Fruit fly (Drosophila melanogaster) whole organism, wandering third instar larva: Measurements from ENCODE around the gene Naa80.

Experiments used
- Abd-B ChIP-seq: fragments of >200 bp; optimal IDR thresholded peaks from 2 replicates; lab custom pipeline; 2017; ENCODE audit warnings: missing biosample characterization, missing genetic modification characterization
- Dfd ChIP-seq: fragments of >200 bp; optimal IDR thresholded peaks from 2 replicates; lab custom pipeline; 2017; ENCODE audit warnings: missing biosample characterization, missing genetic modification characterization
- N ChIP-seq: fragments of >200 bp; optimal IDR thresholded peaks from 2 replicates; lab custom pipeline; 2018; ENCODE audit warnings: missing biosample characterization, missing external identifiers, missing genetic modification characterization
- Vsx2 ChIP-seq: fragments of 200-300, 225-300 bp; sonication (Bioruptor generic); optimal IDR thresholded peaks from 2 replicates; lab custom pipeline; 2018; ENCODE audit warnings: missing biosample characterization, missing genetic modification characterization; ENCODE audit not compliant: partially characterized antibody
- lola ChIP-seq: fragments of >200 bp; optimal IDR thresholded peaks from 2 replicates; lab custom pipeline; 2017; ENCODE audit warnings: missing biosample characterization, missing genetic modification characterization
- pan ChIP-seq: fragments of >200 bp; optimal IDR thresholded peaks from 2 replicates; lab custom pipeline; 2017
- psq ChIP-seq: fragments of 200-800 bp; sonication (Bioruptor generic); optimal IDR thresholded peaks from 3 replicates; lab custom pipeline; 2017; ENCODE audit warnings: missing biosample characterization, mild to moderate bottlenecking, missing genetic modification characterization, moderate library complexity
- tai ChIP-seq: sonication (Bioruptor generic); optimal IDR thresholded peaks from 2 replicates; lab custom pipeline; 2016; ENCODE audit warnings: missing biosample characterization, missing genetic modification characterization

DNA sequence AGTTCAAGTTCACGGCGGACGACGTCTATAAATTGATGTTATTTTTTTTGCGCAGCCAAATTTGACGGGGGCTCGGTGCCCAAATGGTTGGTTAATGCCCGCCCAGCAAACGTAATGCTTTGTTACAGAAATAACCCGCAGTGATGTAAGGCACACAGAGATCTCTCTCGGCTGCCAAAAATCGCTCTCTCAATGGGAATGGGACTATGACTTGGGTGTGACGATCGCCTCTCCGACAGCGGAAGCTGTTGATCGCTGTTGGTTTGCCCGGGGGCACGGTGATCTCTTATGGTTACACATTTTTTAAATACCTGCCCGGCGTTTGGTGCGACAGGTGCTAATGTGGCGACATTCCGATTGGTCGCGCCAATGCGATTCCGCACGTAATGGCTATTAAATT is 2.5 kb downstream of the Naa80 start:
- TF ChIP-seq psq (GFP tag; lab: Kevin White, UChicago) (no peak), pan (lab: Kevin White, UChicago) (no peak), Vsx2 (GFP tag; lab: Kevin White, UChicago) (no peak), N (GFP tag; lab: Kevin White, UChicago) (no peak), tai (GFP tag; lab: Kevin White, UChicago) (no peak), Abd-B (GFP tag; lab: Kevin White, UChicago) (no peak), lola (GFP tag; lab: Kevin White, UChicago) (no peak), Dfd (GFP tag; lab: Kevin White, UChicago) (no peak)
